Fruit fly (Drosophila melanogaster) whole organism, embryonic: Measurements from ENCODE around the gene Cwc25.
A peak's percentile ranks its signal among the peaks of the same experiment; 100 is the strongest.

Experiments used
- CG10366 ChIP-seq: fragments of 200-800 bp; sonication (Bioruptor generic); IDR thresholded peaks from 2 replicates; pipeline ENCODE4 v1.3.6; 2022; ENCODE audit warnings: missing biosample characterization, missing genetic modification characterization
- CG10565 ChIP-seq: fragments of 200-800 bp; sonication (Bioruptor generic); optimal IDR thresholded peaks from 3 replicates; lab custom pipeline; 2016; ENCODE audit warnings: missing biosample characterization, mild to moderate bottlenecking, missing genetic modification characterization
- CG12155 ChIP-seq: fragments of 200-800 bp; sonication (Bioruptor generic); optimal IDR thresholded peaks from 3 replicates; lab custom pipeline; 2016; ENCODE audit warnings: missing biosample characterization, missing genetic modification characterization
- CG12659 ChIP-seq: fragments of 200-800 bp; sonication (Bioruptor generic); optimal IDR thresholded peaks from 3 replicates; lab custom pipeline; 2017; ENCODE audit warnings: mild to moderate bottlenecking, missing biosample characterization, missing genetic modification reagents, missing genetic modification characterization
- CG14014 ChIP-seq: fragments of 200-800 bp; sonication (Bioruptor generic); IDR thresholded peaks from 2 replicates; pipeline ENCODE4 v1.3.6; 2022; ENCODE audit warnings: missing biosample characterization, missing genetic modification characterization
- CG14441 ChIP-seq: fragments of 200-800 bp; sonication (Bioruptor generic); IDR thresholded peaks from 2 replicates; pipeline ENCODE4 v1.3.6; 2022; ENCODE audit warnings: missing biosample characterization, missing genetic modification characterization
- CG14860 ChIP-seq: fragments of 200-800 bp; sonication (Bioruptor generic); IDR thresholded peaks from 3 replicates; pipeline ENCODE4 v1.3.6; 2022; ENCODE audit warnings: missing biosample characterization, missing genetic modification characterization; ENCODE audit not compliant: partially characterized antibody
- CG16815 ChIP-seq: fragments of 200-800 bp; sonication (Bioruptor generic); optimal IDR thresholded peaks from 3 replicates; lab custom pipeline; 2017; ENCODE audit warnings: missing biosample characterization, mild to moderate bottlenecking, missing genetic modification characterization
- CG17359 ChIP-seq: fragments of 200-800 bp; sonication (Bioruptor generic); optimal IDR thresholded peaks from 3 replicates; lab custom pipeline; 2018; ENCODE audit warnings: missing biosample characterization, mild to moderate bottlenecking, missing genetic modification characterization, moderate library complexity
- CG17912 ChIP-seq: fragments of 200-800 bp; sonication (Bioruptor generic); optimal IDR thresholded peaks from 2 replicates; lab custom pipeline; 2018; ENCODE audit warnings: missing biosample characterization, mild to moderate bottlenecking, missing genetic modification characterization
- CG18011 ChIP-seq: fragments of 200-800 bp; sonication (Bioruptor generic); optimal IDR thresholded peaks from 2 replicates; lab custom pipeline; 2017; ENCODE audit warnings: missing biosample characterization, missing genetic modification characterization, mild to moderate bottlenecking, moderate library complexity, missing genotype
- CG18764 ChIP-seq: fragments of 200-800 bp; sonication (Bioruptor generic); optimal IDR thresholded peaks from 3 replicates; lab custom pipeline; 2016; ENCODE audit warnings: missing biosample characterization, missing genetic modification characterization
- CG3065 ChIP-seq: fragments of 200-800 bp; sonication (Bioruptor generic); optimal IDR thresholded peaks from 2 replicates; lab custom pipeline; 2016; ENCODE audit warnings: missing biosample characterization, missing genetic modification characterization
- CG3995 ChIP-seq: fragments of 200-800 bp; sonication (Bioruptor generic); optimal IDR thresholded peaks from 3 replicates; lab custom pipeline; 2016; ENCODE audit warnings: missing biosample characterization, missing genetic modification characterization
- CG4404 ChIP-seq: fragments of 200-800 bp; sonication (Bioruptor generic); IDR thresholded peaks from 2 replicates; pipeline ENCODE4 v1.3.6; 2022; ENCODE audit warnings: missing biosample characterization, missing genetic modification characterization
- CG7786 ChIP-seq: fragments of 200-800 bp; sonication (Bioruptor generic); optimal IDR thresholded peaks from 2 replicates; lab custom pipeline; 2016; ENCODE audit warnings: missing biosample characterization, missing genetic modification characterization
- CG8290 ChIP-seq, 3 experiments: fragments of 200-800 bp; sonication (Bioruptor generic); optimal IDR thresholded peaks; 2 replicates each; lab custom pipeline; 2016 to 2019; ENCODE audit warnings: missing biosample characterization in 3 of 3, missing genetic modification characterization in 3 of 3, mild to moderate bottlenecking in 2 of 3, moderate library complexity in 1 of 3
- CG8359 ChIP-seq: fragments of 200-800 bp; sonication (Bioruptor generic); optimal IDR thresholded peaks from 2 replicates; lab custom pipeline; 2017; ENCODE audit warnings: missing biosample characterization, mild to moderate bottlenecking, missing genetic modification characterization, borderline replicate concordance
- CG9817 ChIP-seq: fragments of 200-800 bp; sonication (Bioruptor generic); optimal IDR thresholded peaks from 2 replicates; lab custom pipeline; 2018; ENCODE audit warnings: missing biosample characterization, mild to moderate bottlenecking, missing genetic modification characterization, moderate library complexity
- Deaf1 ChIP-seq: fragments of 200-800 bp; optimal IDR thresholded peaks from 3 replicates; lab custom pipeline; 2019; ENCODE audit warnings: missing biosample characterization, mild to moderate bottlenecking, missing genetic modification characterization, moderate library complexity
- Dip3 ChIP-seq: fragments of 200-800 bp; sonication (Bioruptor generic); optimal IDR thresholded peaks from 3 replicates; lab custom pipeline; 2016; ENCODE audit warnings: missing biosample characterization, missing genetic modification characterization
- Gsc ChIP-seq: fragments of 200-800 bp; sonication (Bioruptor generic); IDR thresholded peaks from 2 replicates; pipeline ENCODE4 v1.3.6; 2022; ENCODE audit warnings: missing biosample characterization, missing genetic modification characterization
- Hsf ChIP-seq: fragments of 200-800 bp; sonication (Bioruptor generic); optimal IDR thresholded peaks from 3 replicates; lab custom pipeline; 2016; ENCODE audit warnings: missing biosample characterization, missing genetic modification characterization
- Lim3 ChIP-seq: fragments of 200-800 bp; sonication (Bioruptor generic); IDR thresholded peaks from 2 replicates; pipeline ENCODE4 v1.3.6; 2022; ENCODE audit warnings: missing biosample characterization, missing genetic modification characterization
- NC2α ChIP-seq: fragments of 200-800 bp; sonication (Bioruptor generic); optimal IDR thresholded peaks from 2 replicates; lab custom pipeline; 2016; ENCODE audit warnings: missing biosample characterization, missing genetic modification characterization
- Optix ChIP-seq: fragments of 200-800 bp; sonication (Bioruptor generic); IDR thresholded peaks from 3 replicates; pipeline ENCODE4 v1.3.6; 2022; ENCODE audit warnings: missing biosample characterization, missing genetic modification characterization
- Ssrp ChIP-seq: fragments of 200-800 bp; sonication (Bioruptor generic); optimal IDR thresholded peaks from 2 replicates; lab custom pipeline; 2018; ENCODE audit warnings: missing biosample characterization, mild to moderate bottlenecking, missing genetic modification characterization, moderate library complexity
- Stat92E ChIP-seq, 3 experiments: fragments of >200 bp in 2 of 3; fragments of 200-800 bp in 1 of 3; sonication (Bioruptor generic) in 1 of 3; optimal IDR thresholded peaks; 2 replicates each; lab custom pipeline; 2017 to 2019; ENCODE audit warnings: missing biosample characterization in 3 of 3, missing genetic modification characterization in 3 of 3, mild to moderate bottlenecking in 1 of 3, moderate library complexity in 1 of 3
- ab ChIP-seq: fragments of 200-800 bp; sonication (Bioruptor generic); optimal IDR thresholded peaks from 2 replicates; lab custom pipeline; 2016; ENCODE audit warnings: missing biosample characterization, missing genetic modification characterization
- al ChIP-seq: fragments of 200-800 bp; sonication (Bioruptor generic); IDR thresholded peaks from 2 replicates; pipeline ENCODE4 v1.3.6; 2022; ENCODE audit warnings: missing biosample characterization, missing genetic modification characterization
- caup ChIP-seq: fragments of 200-800 bp; sonication (Bioruptor generic); optimal IDR thresholded peaks from 3 replicates; lab custom pipeline; 2017; ENCODE audit warnings: missing biosample characterization, mild to moderate bottlenecking, missing genetic modification characterization, moderate library complexity; ENCODE audit not compliant: severe bottlenecking
- croc ChIP-seq: fragments of 200-800 bp; sonication (Bioruptor generic); conservative IDR thresholded peaks from 3 replicates; pipeline ENCODE4 v1.3.6; 2022; ENCODE audit warnings: missing biosample characterization, missing genetic modification characterization
- dmrt99B ChIP-seq: fragments of 200-800 bp; sonication (Bioruptor generic); optimal IDR thresholded peaks from 2 replicates; lab custom pipeline; 2018; ENCODE audit warnings: missing biosample characterization, mild to moderate bottlenecking, missing genetic modification characterization, moderate library complexity
- fd3F ChIP-seq: fragments of 200-800 bp; sonication (Bioruptor generic); optimal IDR thresholded peaks from 2 replicates; lab custom pipeline; 2018; ENCODE audit warnings: missing biosample characterization, mild to moderate bottlenecking, missing genetic modification characterization, moderate library complexity
- gcm2 ChIP-seq: fragments of 200-800 bp; sonication (Bioruptor generic); optimal IDR thresholded peaks from 2 replicates; lab custom pipeline; 2016; ENCODE audit warnings: missing biosample characterization, missing genetic modification characterization
- gsb ChIP-seq: fragments of 200-800 bp; sonication (Bioruptor generic); IDR thresholded peaks from 2 replicates; pipeline ENCODE4 v1.3.6; 2022; ENCODE audit warnings: missing biosample characterization, missing genetic modification characterization
- hbn ChIP-seq: fragments of 200-800 bp; sonication (Bioruptor generic); IDR thresholded peaks from 2 replicates; pipeline ENCODE4 v1.3.6; 2022; ENCODE audit warnings: missing biosample characterization, missing genetic modification characterization; ENCODE audit not compliant: partially characterized antibody
- nerfin-2 ChIP-seq: fragments of 200-800 bp; sonication (Bioruptor generic); IDR thresholded peaks from 2 replicates; pipeline ENCODE4 v1.3.6; 2022; ENCODE audit warnings: missing biosample characterization, missing genetic modification characterization; ENCODE audit not compliant: partially characterized antibody
- otp ChIP-seq: fragments of 200-800 bp; sonication (Bioruptor generic); IDR thresholded peaks from 3 replicates; pipeline ENCODE4, ENCODE4 v1.3.6; 2022; ENCODE audit warnings: missing biosample characterization, missing genetic modification characterization
- psq ChIP-seq: fragments of 200-800 bp; sonication (Bioruptor generic); optimal IDR thresholded peaks from 2 replicates; lab custom pipeline; 2017; ENCODE audit warnings: missing biosample characterization, missing genetic modification characterization
- pzg ChIP-seq: fragments of 200-800 bp; sonication (Bioruptor generic); optimal IDR thresholded peaks from 3 replicates; lab custom pipeline; 2018; ENCODE audit warnings: missing biosample characterization, mild to moderate bottlenecking, missing genetic modification characterization, moderate library complexity
- ranshi ChIP-seq: fragments of 200-800 bp; sonication (Bioruptor generic); IDR thresholded peaks from 2 replicates; pipeline ENCODE4 v1.3.6; 2022; ENCODE audit warnings: missing biosample characterization, missing genetic modification characterization
- sc ChIP-seq, 3 experiments: fragments of >200 bp in 2 of 3; fragments of 200-800 bp in 1 of 3; sonication (Bioruptor generic) in 1 of 3; optimal IDR thresholded peaks; 2 replicates in 2 of 3; 3 replicates in 1 of 3; lab custom pipeline; 2017; ENCODE audit warnings: mild to moderate bottlenecking in 1 of 3, missing biosample characterization in 1 of 3, missing genetic modification characterization in 1 of 3, missing genetic modification reagents in 1 of 3
- scrt ChIP-seq: fragments of 200-800 bp; sonication (Bioruptor generic); optimal IDR thresholded peaks from 2 replicates; lab custom pipeline; 2018; ENCODE audit warnings: missing biosample characterization, mild to moderate bottlenecking, missing genetic modification characterization, moderate library complexity
- so ChIP-seq: fragments of 200-800 bp; sonication (Bioruptor generic); IDR thresholded peaks from 3 replicates; pipeline ENCODE4 v1.3.6; 2022; ENCODE audit warnings: missing biosample characterization, missing genetic modification characterization
- tna ChIP-seq: fragments of 200-800 bp; sonication (Bioruptor generic); IDR thresholded peaks from 2 replicates; pipeline ENCODE4 v1.3.6; 2022; ENCODE audit warnings: missing biosample characterization, missing genetic modification characterization; ENCODE audit not compliant: partially characterized antibody
- unpg ChIP-seq: fragments of 200-800 bp; sonication (Bioruptor generic); optimal IDR thresholded peaks from 3 replicates; lab custom pipeline; 2018; ENCODE audit warnings: missing biosample characterization, mild to moderate bottlenecking, missing genetic modification characterization, moderate library complexity
- wor ChIP-seq: fragments of 200-800 bp; sonication (Bioruptor generic); IDR thresholded peaks from 2 replicates; pipeline ENCODE4 v1.3.6; 2022; ENCODE audit warnings: missing biosample characterization, missing genetic modification characterization
- zfh2 ChIP-seq: fragments of 200-800 bp; sonication (Bioruptor generic); optimal IDR thresholded peaks from 2 replicates; lab custom pipeline; 2016; ENCODE audit warnings: missing biosample characterization, missing genetic modification characterization

Cwc25 gene

DNA sequence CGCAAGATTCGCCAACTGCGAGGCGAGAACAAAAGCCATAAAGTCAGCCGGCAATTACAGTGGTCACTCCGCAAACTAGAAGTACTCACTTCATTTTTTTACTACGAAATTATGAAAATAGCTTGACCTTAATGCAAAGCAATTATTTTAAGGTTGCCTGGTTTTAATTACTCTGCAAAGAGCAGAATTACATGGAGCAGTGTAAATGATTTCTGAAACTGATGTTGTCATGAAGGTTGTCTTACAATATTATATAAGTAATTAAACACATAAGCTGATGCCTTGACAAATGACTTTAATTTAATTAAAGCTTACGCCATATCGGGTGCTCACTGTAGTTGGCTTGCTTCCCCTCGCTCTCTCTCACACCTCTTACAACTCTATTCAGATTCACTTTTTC lies 10.7 kb upstream of the Cwc25 start (continued):
- TF ChIP-seq CG16815 (peak; percentile 46), CG14014 (peak; percentile 35; the same call in 1 of the 2 replicates), ab (GFP tag; lab: Kevin White, UChicago) (no peak), CG14441 (GFP tag; lab: Robert Waterston, UW) (0 out of 2 replicates have a peak, but pooled peaks have one; percentile 18), hbn (GFP tag; lab: Robert Waterston, UW) (no peak), psq (GFP tag; lab: Kevin White, UChicago) (no peak), CG10366 (GFP tag; lab: Robert Waterston, UW) (peak; percentile 34; the same call in 1 of the 2 replicates), pzg (GFP tag; lab: Kevin White, UChicago) (no peak), CG18764 (no peak), Stat92E (GFP tag; optimal IDR thresholded peaks at IDR 0.05; lab: Kevin White, UChicago) (no peak), dmrt99B (tag; lab: Kevin White, UChicago) (no peak), CG17912 (GFP tag; lab: Kevin White, UChicago) (no peak), Optix (no peak), caup (peak; percentile 4), CG3065 (GFP tag; lab: Kevin White, UChicago) (no peak), gsb (GFP tag; lab: Robert Waterston, UW) (peak; percentile 35), zfh2 (GFP tag; lab: Kevin White, UChicago) (peak; percentile 74), wor (GFP tag; lab: Robert Waterston, UW) (no peak), unpg (GFP tag; lab: Kevin White, UChicago) (peak; percentile 45), CG4404 (GFP tag; lab: Robert Waterston, UW) (peak; percentile 49; the same call in 1 of the 2 replicates), CG8359 (GFP tag; lab: Kevin White, UChicago) (no peak), fd3F (GFP tag; lab: Kevin White, UChicago) (peak; percentile 45), croc (GFP tag; lab: Robert Waterston, UW) (0 out of 3 replicates have a peak, but pooled peaks have one; percentile 21), Gsc (no peak), Dip3 (GFP tag; lab: Kevin White, UChicago) (peak; percentile 58), so (peak; percentile 60; the same call in 2 of the 3 replicates), tna (GFP tag; lab: Robert Waterston, UW) (no peak), al (GFP tag; lab: Robert Waterston, UW) (peak; percentile 67), Hsf (GFP tag; lab: Kevin White, UChicago) (peak; percentile 24), CG3995 (GFP tag; lab: Kevin White, UChicago) (peak; percentile 16), CG17359 (peak; percentile 17), nerfin-2 (GFP tag; lab: Robert Waterston, UW) (no peak), CG10565 (GFP tag; lab: Kevin White, UChicago) (no peak), NC2α (GFP tag; lab: Kevin White, UChicago) (no peak), CG12155 (GFP tag; lab: Kevin White, UChicago) (peak; percentile 46), scrt (GFP tag; lab: Kevin White, UChicago) (peak; percentile 54), sc (optimal IDR thresholded peaks at IDR 0.05; lab: Kevin White, UChicago) (no peak), sc (GFP tag; optimal IDR thresholded peaks at IDR 0.05; lab: Kevin White, UChicago) (no peak), CG9817 (tag; lab: Kevin White, UChicago) (peak; percentile 57), gcm2 (peak; percentile 2), CG8290 (GFP tag; optimal IDR thresholded peaks at IDR 0.05; lab: Kevin White, UChicago) (no peak), CG8290 (tag; optimal IDR thresholded peaks at IDR 0.05; lab: Kevin White, UChicago) (peak in 1 of 2 experiments; percentile 15), Ssrp (tag; lab: Kevin White, UChicago) (no peak), CG12659 (peak; percentile 56), CG7786 (peak; percentile 42), otp (GFP tag; lab: Robert Waterston, UW) (no peak), ranshi (GFP tag; lab: Robert Waterston, UW) (peak; percentile 62; the same call in 1 of the 2 replicates), Lim3 (no peak), Deaf1 (peak; percentile 5), CG14860 (GFP tag; lab: Robert Waterston, UW) (no peak), CG18011 (peak; percentile 11)
